Fruit fly (Drosophila melanogaster) whole organism, embryonic: Measurements from ENCODE around the gene CG9393.

Experiments used
- Aef1 ChIP-seq: fragments of 200-800 bp; sonication (Bioruptor generic); IDR thresholded peaks from 3 replicates; pipeline ENCODE4 v1.3.6; 2022; ENCODE audit warnings: missing biosample characterization, missing genetic modification characterization
- Asciz ChIP-seq: fragments of 200-800 bp; sonication (Bioruptor generic); optimal IDR thresholded peaks from 2 replicates; lab custom pipeline; 2017; ENCODE audit warnings: missing biosample characterization, mild to moderate bottlenecking, missing genetic modification characterization, missing genetic modification reagents
- BEAF-32 ChIP-seq: fragments of 200-800 bp; sonication (Bioruptor generic); optimal IDR thresholded peaks from 3 replicates; lab custom pipeline; 2017; ENCODE audit warnings: missing biosample characterization, missing genetic modification characterization, mild to moderate bottlenecking, moderate library complexity, missing genetic modification reagents
- Bgb ChIP-seq: fragments of 200-800 bp; sonication (Bioruptor generic); IDR thresholded peaks from 2 replicates; pipeline ENCODE4 v1.3.6; 2022; ENCODE audit warnings: missing biosample characterization, missing genetic modification characterization; ENCODE audit not compliant: partially characterized antibody
- CG10267 ChIP-seq: fragments of 200-800 bp; sonication (Bioruptor generic); optimal IDR thresholded peaks from 2 replicates; lab custom pipeline; 2018; ENCODE audit warnings: missing biosample characterization, mild to moderate bottlenecking, missing genetic modification characterization, moderate library complexity
- CG10565 ChIP-seq: fragments of 200-800 bp; sonication (Bioruptor generic); optimal IDR thresholded peaks from 3 replicates; lab custom pipeline; 2016; ENCODE audit warnings: missing biosample characterization, mild to moderate bottlenecking, missing genetic modification characterization
- CG12299 ChIP-seq: fragments of 200-800 bp; sonication (Bioruptor generic); optimal IDR thresholded peaks from 2 replicates; lab custom pipeline; 2018; ENCODE audit warnings: missing biosample characterization, mild to moderate bottlenecking, missing genetic modification characterization
- CG12942 ChIP-seq: fragments of 200-800 bp; sonication (Bioruptor generic); optimal IDR thresholded peaks from 3 replicates; lab custom pipeline; 2016; ENCODE audit warnings: missing biosample characterization, missing genetic modification characterization
- CG15073 ChIP-seq: fragments of 200-800 bp; sonication (Bioruptor generic); optimal IDR thresholded peaks from 2 replicates; lab custom pipeline; 2016; ENCODE audit warnings: missing biosample characterization, missing genetic modification characterization
- CG17328 ChIP-seq: fragments of 200-800 bp; sonication (Bioruptor generic); IDR thresholded peaks from 2 replicates; pipeline ENCODE4 v1.3.6; 2022; ENCODE audit warnings: missing biosample characterization, missing genetic modification characterization
- CG4707 ChIP-seq: fragments of 200-800 bp; sonication (Bioruptor generic); optimal IDR thresholded peaks from 2 replicates; lab custom pipeline; 2018; ENCODE audit warnings: missing biosample characterization, mild to moderate bottlenecking, missing genetic modification characterization, moderate library complexity
- CG5953 ChIP-seq: fragments of 200-800 bp; sonication (Bioruptor generic); IDR thresholded peaks from 2 replicates; pipeline ENCODE4 v1.3.6; 2022; ENCODE audit warnings: missing biosample characterization, missing genetic modification characterization
- CG7556 ChIP-seq: fragments of 200-800 bp; sonication (Bioruptor generic); optimal IDR thresholded peaks from 2 replicates; lab custom pipeline; 2017; ENCODE audit warnings: missing biosample characterization, mild to moderate bottlenecking, missing genetic modification characterization
- CG8089 ChIP-seq: fragments of 200-800 bp; sonication (Bioruptor generic); optimal IDR thresholded peaks from 3 replicates; lab custom pipeline; 2016; ENCODE audit warnings: missing biosample characterization, missing genetic modification characterization
- CG8924 ChIP-seq: fragments of 200-800 bp; optimal IDR thresholded peaks from 3 replicates; lab custom pipeline; 2019; ENCODE audit warnings: missing biosample characterization, mild to moderate bottlenecking, missing genetic modification characterization, moderate library complexity
- CHES-1-like ChIP-seq: fragments of 200-800 bp; sonication (Bioruptor generic); optimal IDR thresholded peaks from 2 replicates; lab custom pipeline; 2016; ENCODE audit warnings: missing biosample characterization, missing genetic modification characterization
- CTCF ChIP-seq: fragments of 200-800 bp; sonication (Bioruptor generic); optimal IDR thresholded peaks from 2 replicates; lab custom pipeline; 2017; ENCODE audit warnings: missing biosample characterization, mild to moderate bottlenecking, missing genetic modification characterization, moderate library complexity
- CoRest ChIP-seq: fragments of 200-800 bp; sonication (Bioruptor generic); optimal IDR thresholded peaks from 3 replicates; lab custom pipeline; 2018; ENCODE audit warnings: missing biosample characterization, mild to moderate bottlenecking, missing genetic modification characterization, moderate library complexity
- D19A ChIP-seq: fragments of 200-800 bp; optimal IDR thresholded peaks from 3 replicates; lab custom pipeline; 2019; ENCODE audit warnings: missing biosample characterization, mild to moderate bottlenecking, missing genetic modification characterization, moderate library complexity
- Dbx ChIP-seq: fragments of 200-800 bp; sonication (Bioruptor generic); IDR thresholded peaks from 3 replicates; pipeline ENCODE4 v1.3.6; 2022; ENCODE audit warnings: missing biosample characterization, missing genetic modification characterization
- Drgx ChIP-seq: fragments of 200-800 bp; sonication (Bioruptor generic); IDR thresholded peaks from 2 replicates; pipeline ENCODE4 v1.3.6; 2022; ENCODE audit warnings: missing biosample characterization, missing genetic modification characterization
- E2f2 ChIP-seq: fragments of 200-800 bp; sonication (Bioruptor generic); IDR thresholded peaks from 2 replicates; pipeline ENCODE4 v1.3.6; 2022; ENCODE audit warnings: missing biosample characterization, missing genetic modification characterization
- H15 ChIP-seq: fragments of 200-800 bp; sonication (Bioruptor generic); IDR thresholded peaks from 3 replicates; pipeline ENCODE4 v1.3.6; 2022; ENCODE audit warnings: missing biosample characterization, missing genetic modification characterization
- HLHmδ ChIP-seq: fragments of 200-800 bp; sonication (Bioruptor generic); optimal IDR thresholded peaks from 2 replicates; lab custom pipeline; 2018; ENCODE audit warnings: missing biosample characterization, mild to moderate bottlenecking, missing genetic modification characterization, moderate library complexity
- Lim3 ChIP-seq: fragments of 200-800 bp; sonication (Bioruptor generic); IDR thresholded peaks from 2 replicates; pipeline ENCODE4 v1.3.6; 2022; ENCODE audit warnings: missing biosample characterization, missing genetic modification characterization
- MESR4 ChIP-seq: fragments of 200-800 bp; sonication (Bioruptor generic); optimal IDR thresholded peaks from 2 replicates; lab custom pipeline; 2018; ENCODE audit warnings: missing biosample characterization, mild to moderate bottlenecking, missing genetic modification characterization, moderate library complexity
- Med ChIP-seq: fragments of 200-800 bp; sonication (Bioruptor generic); peaks from one replicate; lab custom pipeline; 2016; ENCODE audit warnings: missing biosample characterization, missing genetic modification characterization, mild to moderate bottlenecking, inconsistent platforms, moderate library complexity
- Myb ChIP-seq: fragments of 200-800 bp; sonication (Bioruptor generic); optimal IDR thresholded peaks from 2 replicates; lab custom pipeline; 2016; ENCODE audit warnings: missing biosample characterization, missing genetic modification characterization
- Neu2 ChIP-seq: fragments of 200-800 bp; sonication (Bioruptor generic); optimal IDR thresholded peaks from 3 replicates; lab custom pipeline; 2016; ENCODE audit warnings: missing biosample characterization, missing genetic modification characterization, borderline replicate concordance
- Nf-YA ChIP-seq: fragments of 200-800 bp; sonication (Bioruptor generic); IDR thresholded peaks from 2 replicates; pipeline ENCODE4 v1.3.6; 2022; ENCODE audit warnings: missing biosample characterization, missing genetic modification characterization
- Opbp ChIP-seq: fragments of 200-800 bp; sonication (Bioruptor generic); IDR thresholded peaks from 3 replicates; pipeline ENCODE4 v1.3.6; 2022; ENCODE audit warnings: missing biosample characterization, missing genetic modification characterization; ENCODE audit not compliant: partially characterized antibody
- Rx ChIP-seq: fragments of 200-800 bp; sonication (Bioruptor generic); IDR thresholded peaks from 2 replicates; pipeline ENCODE4 v1.3.6; 2022; ENCODE audit warnings: missing biosample characterization, missing genetic modification characterization
- Sry-β ChIP-seq: fragments of 200-800 bp; sonication (Bioruptor generic); optimal IDR thresholded peaks from 2 replicates; lab custom pipeline; 2018; ENCODE audit warnings: missing biosample characterization, mild to moderate bottlenecking, missing genetic modification characterization, moderate library complexity
- Xrp1 ChIP-seq: fragments of 200-800 bp; sonication (Bioruptor generic); IDR thresholded peaks from 2 replicates; pipeline ENCODE4 v1.3.6; 2022; ENCODE audit warnings: missing biosample characterization, missing genetic modification characterization
- ac ChIP-seq: fragments of 200-800 bp; sonication (Bioruptor generic); optimal IDR thresholded peaks from 3 replicates; lab custom pipeline; 2017; ENCODE audit warnings: missing biosample characterization, mild to moderate bottlenecking, missing genetic modification characterization
- bsh ChIP-seq, 2 experiments: fragments of 200-800 bp; sonication (Bioruptor generic); optimal IDR thresholded peaks; 2 replicates each; lab custom pipeline; 2017 to 2018; ENCODE audit warnings: mild to moderate bottlenecking in 2 of 2, missing biosample characterization in 2 of 2, missing genetic modification characterization in 2 of 2, moderate library complexity in 1 of 2
- chinmo ChIP-seq: fragments of 200-800 bp; sonication (Bioruptor generic); IDR thresholded peaks from 4 replicates; pipeline ENCODE4 v1.3.6; 2022; ENCODE audit warnings: missing biosample characterization, missing genetic modification characterization; ENCODE audit not compliant: partially characterized antibody
- croc ChIP-seq: fragments of 200-800 bp; sonication (Bioruptor generic); conservative IDR thresholded peaks from 3 replicates; pipeline ENCODE4 v1.3.6; 2022; ENCODE audit warnings: missing biosample characterization, missing genetic modification characterization
- crp ChIP-seq, 2 experiments: fragments of 200-800 bp; sonication (Bioruptor generic); optimal IDR thresholded peaks; 2 replicates in 1 of 2; 3 replicates in 1 of 2; lab custom pipeline; 2017; ENCODE audit warnings: missing biosample characterization in 2 of 2, missing genetic modification characterization in 2 of 2, mild to moderate bottlenecking in 1 of 2, moderate library complexity in 1 of 2
- fd96Cb ChIP-seq: fragments of 200-800 bp; sonication (Bioruptor generic); optimal IDR thresholded peaks from 2 replicates; lab custom pipeline; 2018; ENCODE audit warnings: missing biosample characterization, mild to moderate bottlenecking, missing genetic modification characterization, moderate library complexity
- gcm ChIP-seq: fragments of 200-800 bp; sonication (Bioruptor generic); optimal IDR thresholded peaks from 2 replicates; lab custom pipeline; 2019; ENCODE audit warnings: missing biosample characterization, mild to moderate bottlenecking, missing genetic modification characterization, moderate library complexity
- grau ChIP-seq: fragments of 200-800 bp; optimal IDR thresholded peaks from 3 replicates; lab custom pipeline; 2019; ENCODE audit warnings: missing biosample characterization, mild to moderate bottlenecking, missing genetic modification characterization, moderate library complexity
- inv ChIP-seq: fragments of 200-800 bp; sonication (Bioruptor generic); IDR thresholded peaks from 2 replicates; pipeline ENCODE4 v1.3.6; 2022; ENCODE audit warnings: missing biosample characterization, missing genetic modification characterization; ENCODE audit not compliant: partially characterized antibody
- knrl ChIP-seq: fragments of 200-800 bp; sonication (Bioruptor generic); IDR thresholded peaks from 3 replicates; pipeline ENCODE4 v1.3.6; 2022; ENCODE audit warnings: missing biosample characterization, missing genetic modification characterization; ENCODE audit not compliant: partially characterized antibody
- luna ChIP-seq: fragments of 200-800 bp; sonication (Bioruptor generic); optimal IDR thresholded peaks from 2 replicates; lab custom pipeline; 2016; ENCODE audit warnings: missing biosample characterization, missing genetic modification characterization
- nom ChIP-seq: fragments of 200-800 bp; sonication (Bioruptor generic); optimal IDR thresholded peaks from 2 replicates; lab custom pipeline; 2017; ENCODE audit warnings: missing biosample characterization, missing genetic modification characterization, mild to moderate bottlenecking, moderate library complexity, missing genetic modification reagents
- psq ChIP-seq: fragments of 200-800 bp; sonication (Bioruptor generic); optimal IDR thresholded peaks from 2 replicates; lab custom pipeline; 2017; ENCODE audit warnings: missing biosample characterization, missing genetic modification characterization
- toy ChIP-seq: fragments of 200-800 bp; sonication (Bioruptor generic); IDR thresholded peaks from 2 replicates; pipeline ENCODE4 v1.3.6; 2022; ENCODE audit warnings: missing biosample characterization, missing genetic modification characterization
- trh ChIP-seq: fragments of 200-800 bp; sonication (Bioruptor generic); optimal IDR thresholded peaks from 2 replicates; lab custom pipeline; 2016; ENCODE audit warnings: missing biosample characterization, missing genetic modification characterization
- wor ChIP-seq: fragments of 200-800 bp; sonication (Bioruptor generic); IDR thresholded peaks from 2 replicates; pipeline ENCODE4 v1.3.6; 2022; ENCODE audit warnings: missing biosample characterization, missing genetic modification characterization
- zfh2 ChIP-seq: fragments of 200-800 bp; sonication (Bioruptor generic); optimal IDR thresholded peaks from 2 replicates; lab custom pipeline; 2016; ENCODE audit warnings: missing biosample characterization, missing genetic modification characterization

Gene CG9393

dm6 chr3R:9581089-9581520 is 17.6 kb upstream of the CG9393 start, which contains the start of gene CG8301 (continued):
- TF ChIP-seq croc (GFP tag; lab: Robert Waterston, UW) (no peak), nom (GFP tag; lab: Kevin White, UChicago) (no peak), CG17328 (GFP tag; lab: Robert Waterston, UW) (no peak), Bgb (GFP tag; lab: Robert Waterston, UW) (peak; percentile 18; the same call in 1 of the 2 replicates), crp (GFP tag; optimal IDR thresholded peaks at IDR 0.05; lab: Kevin White, UChicago) (peak in 1 of 2 experiments; percentile 75), Opbp (GFP tag; lab: Robert Waterston, UW) (no peak), Lim3 (GFP tag; lab: Robert Waterston, UW) (no peak), zfh2 (no peak), CG12942 (GFP tag; lab: Kevin White, UChicago) (no peak), E2f2 (GFP tag; lab: Robert Waterston, UW) (peak; percentile 28; the same call in 1 of the 2 replicates), gcm (GFP tag; lab: Kevin White, UChicago) (peak; percentile 8), trh (no peak), Aef1 (GFP tag; lab: Robert Waterston, UW) (no peak), knrl (GFP tag; lab: Robert Waterston, UW) (no peak), CG8924 (tag; lab: Kevin White, UChicago) (peak; percentile 31), Med (GFP tag; lab: Kevin White, UChicago) (no peak), inv (GFP tag; lab: Robert Waterston, UW) (no peak), Neu2 (GFP tag; lab: Kevin White, UChicago) (no peak), CG5953 (no peak), Drgx (GFP tag; lab: Robert Waterston, UW) (peak; percentile 56), H15 (GFP tag; lab: Robert Waterston, UW) (no peak), Myb (GFP tag; lab: Kevin White, UChicago) (peak; percentile 3), D19A (tag; lab: Kevin White, UChicago) (peak; percentile 22), grau (tag; lab: Kevin White, UChicago) (peak; percentile 41), Asciz (GFP tag; lab: Kevin White, UChicago) (peak; percentile 34), CoRest (tag; lab: Kevin White, UChicago) (peak; percentile 15), CG7556 (GFP tag; lab: Kevin White, UChicago) (peak; percentile 34), CG12299 (tag; lab: Kevin White, UChicago) (peak; percentile 24), fd96Cb (tag; lab: Kevin White, UChicago) (no peak), MESR4 (GFP tag; lab: Kevin White, UChicago) (peak; percentile 4), Dbx (GFP tag; lab: Robert Waterston, UW) (peak; percentile 15; the same call in 1 of the 3 replicates), toy (GFP tag; lab: Robert Waterston, UW) (no peak), BEAF-32 (GFP tag; lab: Kevin White, UChicago) (no peak), CG4707 (no peak), luna (no peak), Rx (GFP tag; lab: Robert Waterston, UW) (no peak), CHES-1-like (GFP tag; lab: Kevin White, UChicago) (no peak), CG15073 (GFP tag; lab: Kevin White, UChicago) (no peak), Xrp1 (GFP tag; lab: Robert Waterston, UW) (0 out of 2 replicates have a peak, but pooled peaks have one; percentile 17), wor (GFP tag; lab: Robert Waterston, UW) (no peak), Sry-β (no peak), ac (no peak), CG8089 (no peak), CG10267 (tag; lab: Kevin White, UChicago) (peak; percentile 12), bsh (GFP tag; optimal IDR thresholded peaks at IDR 0.05; lab: Kevin White, UChicago) (peak in 1 of 2 experiments; percentile 15), psq (GFP tag; lab: Kevin White, UChicago) (no peak), HLHmδ (no peak), CTCF (GFP tag; lab: Kevin White, UChicago) (no peak), chinmo (GFP tag; lab: Robert Waterston, UW) (0 out of 4 replicates have a peak, but pooled peaks have one; percentile 40), Nf-YA (GFP tag; lab: Robert Waterston, UW) (no peak), CG10565 (GFP tag; lab: Kevin White, UChicago) (no peak)
